Fruit fly (Drosophila melanogaster): ENCODE measurements around the gene Tspo.

The Tspo gene

dm6 chr2L:523165-523835 lies 36.1 kb upstream of the Tspo start (continued):
- TF ChIP-seq NC2β (GFP tag; optimal IDR thresholded peaks at IDR 0.05) (no peak), lbe (GFP tag; optimal IDR thresholded peaks at IDR 0.05) (peak; percentile 49), CG9727 (GFP tag; optimal IDR thresholded peaks at IDR 0.05) (peak; percentile 48), disco-r (GFP tag; optimal IDR thresholded peaks at IDR 0.05) (no peak), br (optimal IDR thresholded peaks at IDR 0.05) (no peak), D19B (GFP tag; optimal IDR thresholded peaks at IDR 0.05) (peak; percentile 49), croc (GFP tag; conservative IDR thresholded peaks at IDR 0.05) (no peak), CG30403 (GFP tag; optimal IDR thresholded peaks at IDR 0.05) (no peak), CG10654 (GFP tag; optimal IDR thresholded peaks at IDR 0.05) (no peak), Oaz (GFP tag; IDR thresholded peaks at IDR 0.05) (no peak), nmo (GFP tag; optimal IDR thresholded peaks at IDR 0.05) (no peak), zfh1 (GFP tag; IDR thresholded peaks at IDR 0.05) (peak; percentile 59; the same call in 2 of the 3 replicates), bsh (GFP tag; optimal IDR thresholded peaks at IDR 0.05) (peak in 1 of 2 experiments; percentile 39), slbo (GFP tag; IDR thresholded peaks at IDR 0.05) (peak; percentile 23; the same call in 1 of the 2 replicates), CG12942 (GFP tag; optimal IDR thresholded peaks at IDR 0.05) (no peak), CG14667 (GFP tag; IDR thresholded peaks at IDR 0.05) (no peak), Hmr (GFP tag; optimal IDR thresholded peaks at IDR 0.05) (peak; percentile 56), CG2678 (tag; optimal IDR thresholded peaks at IDR 0.05) (peak; percentile 28), org-1 (GFP tag; optimal IDR thresholded peaks at IDR 0.05) (no peak), unpg (GFP tag; optimal IDR thresholded peaks at IDR 0.05) (peak; percentile 24), toy (GFP tag; IDR thresholded peaks at IDR 0.05) (no peak), gem (tag; optimal IDR thresholded peaks at IDR 0.05) (no peak), Hr3 (GFP tag; optimal IDR thresholded peaks at IDR 0.05) (no peak), CG2116 (GFP tag; optimal IDR thresholded peaks at IDR 0.05) (no peak), sug (tag; optimal IDR thresholded peaks at IDR 0.05) (peak; percentile 60), CG4707 (GFP tag; optimal IDR thresholded peaks at IDR 0.05) (no peak), pnt (GFP tag; optimal IDR thresholded peaks at IDR 0.05) (no peak), fd64A (GFP tag; optimal IDR thresholded peaks at IDR 0.05) (peak; percentile 51), CG31441 (GFP tag; IDR thresholded peaks at IDR 0.05) (no peak), CG12104 (GFP tag; optimal IDR thresholded peaks at IDR 0.05) (no peak), scrt (GFP tag; optimal IDR thresholded peaks at IDR 0.05) (peak; percentile 30), NfI (GFP tag; optimal IDR thresholded peaks at IDR 0.05) (peak; percentile 22), CG2712 (tag; optimal IDR thresholded peaks at IDR 0.05) (peak; percentile 48), z (GFP tag; IDR thresholded peaks at IDR 0.05) (peak; percentile 57; the same call in 1 of the 3 replicates), Hand (GFP tag; optimal IDR thresholded peaks at IDR 0.05) (peak; percentile 19), NC2α (GFP tag; optimal IDR thresholded peaks at IDR 0.05) (no peak), Mad (GFP tag; optimal IDR thresholded peaks at IDR 0.05) (no peak)

- TF ChIP-seq pho (GFP tag; optimal IDR thresholded peaks at IDR 0.05) (no peak), chinmo (GFP tag; IDR thresholded peaks at IDR 0.05; ENCODE audit: partially characterized antibody) (0 out of 4 replicates have a peak, but pooled peaks have one; percentile 50), hb (GFP tag; IDR thresholded peaks at IDR 0.05; ENCODE audit: partially characterized antibody) (no peak), Hand (GFP tag; optimal IDR thresholded peaks at IDR 0.05) (no peak), CG14050 (GFP tag; IDR thresholded peaks at IDR 0.05) (no peak), Pdp1 (GFP tag; optimal IDR thresholded peaks at IDR 0.05) (no peak), nom (GFP tag; optimal IDR thresholded peaks at IDR 0.05) (peak; percentile 87), Drgx (GFP tag; IDR thresholded peaks at IDR 0.05) (peak; percentile 36; the same call in 1 of the 2 replicates), bsh (GFP tag; optimal IDR thresholded peaks at IDR 0.05) (peak in 1 of 2 experiments; percentile 53), grn (GFP tag; optimal IDR thresholded peaks at IDR 0.05) (peak; percentile 96), vvl (GFP tag; IDR thresholded peaks at IDR 0.05) (0 out of 2 replicates have a peak, but pooled peaks have one; percentile 21), Dip3 (GFP tag; optimal IDR thresholded peaks at IDR 0.05) (no peak), abd-A (tag; optimal IDR thresholded peaks at IDR 0.05) (no peak), CG10959 (GFP tag; IDR thresholded peaks at IDR 0.05) (no peak), CG2120 (GFP tag; optimal IDR thresholded peaks at IDR 0.05) (no peak), CG8944 (GFP tag; optimal IDR thresholded peaks at IDR 0.05) (no peak), CTCF (GFP tag; optimal IDR thresholded peaks at IDR 0.05) (no peak), Bdp1 (GFP tag; optimal IDR thresholded peaks at IDR 0.05) (no peak)
Observed at dm6 chr2L:524515-524920, 34.9 kb upstream of the Tspo start.
